Worm (Caenorhabditis elegans) whole organism, early embryonic: Measurements from ENCODE around the gene F10E9.12.
"Not testable (repeated sequence)": the region's sequence is repeated elsewhere in the genome, so short reads cannot be mapped to it uniquely, and the experiment has no call there.

Source experiments
- B0310.2 ChIP-seq: sonication (generic microtip); optimal IDR thresholded peaks from 2 replicates; lab custom pipeline; 2016; ENCODE audit warnings: mild to moderate bottlenecking, missing genetic modification characterization, missing compliant biosample characterization
- F13C5.2 ChIP-seq: sonication (generic microtip); optimal IDR thresholded peaks from 2 replicates; lab custom pipeline; 2017; ENCODE audit warnings: mild to moderate bottlenecking, missing genetic modification characterization, inconsistent platforms, missing compliant biosample characterization
- aly-1 ChIP-seq: sonication (generic microtip); optimal IDR thresholded peaks from 2 replicates; lab custom pipeline; 2016; ENCODE audit warnings: missing genetic modification characterization, missing compliant biosample characterization
- ama-1 ChIP-seq: fragments of 150-350 bp; optimal IDR thresholded peaks from 2 replicates; lab custom pipeline; 2014
- ceh-13 ChIP-seq: fragments of 200-800 bp; sonication (Bioruptor generic); optimal IDR thresholded peaks from 2 replicates; lab custom pipeline; 2018; ENCODE audit warnings: mild to moderate bottlenecking, missing genetic modification characterization, missing compliant biosample characterization
- ceh-36 ChIP-seq: sonication (generic microtip); optimal IDR thresholded peaks from 2 replicates; lab custom pipeline; 2016; ENCODE audit warnings: missing genetic modification characterization, inconsistent platforms, missing compliant biosample characterization
- ets-7 ChIP-seq: sonication (generic microtip); optimal IDR thresholded peaks from 2 replicates; lab custom pipeline; 2016; ENCODE audit warnings: missing genotype, missing genetic modification characterization, missing compliant biosample characterization
- flt-1 ChIP-seq: fragments of 200-800 bp; sonication (Bioruptor generic); IDR thresholded peaks from 2 replicates; pipeline ENCODE4 v1.3.6; 2022; ENCODE audit warnings: missing genetic modification characterization, missing compliant biosample characterization
- hmbx-1 ChIP-seq: sonication (generic microtip); optimal IDR thresholded peaks from 2 replicates; lab custom pipeline; 2016; ENCODE audit warnings: mild to moderate bottlenecking, missing genetic modification characterization, missing compliant biosample characterization
- hmg-4 ChIP-seq: fragments of 200-800 bp; sonication (Bioruptor generic); optimal IDR thresholded peaks from 2 replicates; lab custom pipeline; 2018; ENCODE audit warnings: mild to moderate bottlenecking, missing genetic modification characterization, missing compliant biosample characterization
- hnd-1 ChIP-seq: sonication (generic microtip); optimal IDR thresholded peaks from 2 replicates; lab custom pipeline; 2016; ENCODE audit warnings: missing genetic modification characterization, missing compliant biosample characterization
- pes-1 ChIP-seq: fragments of 200-800 bp; sonication (Bioruptor generic); IDR thresholded peaks from 2 replicates; pipeline ENCODE4 v1.3.6; 2022; ENCODE audit warnings: missing genetic modification reagents, missing genetic modification characterization, missing compliant biosample characterization
- scrt-1 ChIP-seq: fragments of 200-800 bp; sonication (Bioruptor generic); IDR thresholded peaks from 2 replicates; pipeline ENCODE4 v1.3.6; 2022; ENCODE audit warnings: missing genetic modification characterization, missing compliant biosample characterization
- sea-1 ChIP-seq: fragments of 200-800 bp; sonication (Bioruptor generic); conservative IDR thresholded peaks from 2 replicates; pipeline ENCODE4 v1.3.6; 2022; ENCODE audit warnings: missing genetic modification characterization, missing compliant biosample characterization
- tbx-11 ChIP-seq: fragments of 200-800 bp; sonication (Bioruptor generic); IDR thresholded peaks from 2 replicates; pipeline ENCODE4 v1.3.6; 2022; ENCODE audit warnings: missing genetic modification characterization, missing compliant biosample characterization
- tbx-37 ChIP-seq: fragments of 200-800 bp; sonication (Bioruptor generic); conservative IDR thresholded peaks from 2 replicates; pipeline ENCODE4 v1.3.6; 2022; ENCODE audit warnings: missing genetic modification reagents, missing genetic modification characterization, missing compliant biosample characterization
- tra-4 ChIP-seq: sonication (generic microtip); optimal IDR thresholded peaks from 2 replicates; lab custom pipeline; 2017; ENCODE audit warnings: missing genetic modification characterization, missing compliant biosample characterization

Gene F10E9.12

DNA sequence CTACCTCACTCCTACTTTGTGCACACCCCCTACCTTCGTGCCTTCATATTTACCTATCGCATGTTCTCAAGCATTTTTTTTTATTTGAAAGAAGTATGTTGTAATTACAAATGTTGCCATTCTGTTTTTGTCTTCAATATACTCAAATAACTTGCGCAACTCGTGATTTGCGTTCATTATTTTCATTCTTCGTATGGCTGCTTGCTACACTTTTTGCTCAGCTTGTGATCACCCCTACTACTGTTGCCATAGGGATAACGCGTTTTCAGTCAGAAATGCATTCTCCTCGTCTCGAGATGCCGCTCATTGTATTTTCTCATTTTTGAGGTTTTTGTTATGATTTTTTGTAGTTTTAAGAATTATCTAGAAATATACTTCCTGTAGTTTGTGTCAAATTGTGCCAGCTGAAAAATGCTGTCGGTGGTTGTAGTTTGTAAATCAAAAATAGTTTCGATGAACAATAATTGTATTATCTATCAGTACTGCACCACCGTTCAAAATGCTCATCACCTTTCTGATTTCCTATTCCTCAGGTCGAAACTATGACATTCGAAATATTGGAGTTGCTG is 1.6 kb upstream of the F10E9.12 start, which contains the start of gene F10E9.1:
TSS of gene F10E9.1 (plus strand) at position 519 of the 569 bp plus-strand sequence.
- TF ChIP-seq ama-1 (lab: Kevin White, UChicago) = no peak
- TF ChIP-seq hnd-1 (tag; lab: Kevin White, UChicago) = no peak
- TF ChIP-seq tra-4 (tag; lab: Kevin White, UChicago) = no peak
- TF ChIP-seq scrt-1 (GFP tag; lab: Robert Waterston, UW) = no peak
- no peak for TF ChIP-seq ceh-36 (tag; lab: Kevin White, UChicago)
- no peak for TF ChIP-seq tbx-11
- TF ChIP-seq sea-1 (GFP tag; lab: Robert Waterston, UW) = no peak
- TF ChIP-seq hmbx-1 (tag; lab: Kevin White, UChicago) = no peak
- TF ChIP-seq ceh-13 = no peak
- no peak for TF ChIP-seq F13C5.2 (tag; lab: Kevin White, UChicago)
- TF ChIP-seq pes-1 (GFP tag; lab: Robert Waterston, UW) = no peak
- TF ChIP-seq B0310.2 (tag; lab: Kevin White, UChicago) = no peak
- no peak for TF ChIP-seq tbx-37 (GFP tag; lab: Robert Waterston, UW)
- TF ChIP-seq aly-1 (tag; lab: Kevin White, UChicago) = no peak
- TF ChIP-seq hmg-4 (GFP tag; lab: Kevin White, UChicago) = no peak
- TF ChIP-seq flt-1 = no peak
- TF ChIP-seq ets-7 (tag; lab: Kevin White, UChicago) = no peak

DNA sequence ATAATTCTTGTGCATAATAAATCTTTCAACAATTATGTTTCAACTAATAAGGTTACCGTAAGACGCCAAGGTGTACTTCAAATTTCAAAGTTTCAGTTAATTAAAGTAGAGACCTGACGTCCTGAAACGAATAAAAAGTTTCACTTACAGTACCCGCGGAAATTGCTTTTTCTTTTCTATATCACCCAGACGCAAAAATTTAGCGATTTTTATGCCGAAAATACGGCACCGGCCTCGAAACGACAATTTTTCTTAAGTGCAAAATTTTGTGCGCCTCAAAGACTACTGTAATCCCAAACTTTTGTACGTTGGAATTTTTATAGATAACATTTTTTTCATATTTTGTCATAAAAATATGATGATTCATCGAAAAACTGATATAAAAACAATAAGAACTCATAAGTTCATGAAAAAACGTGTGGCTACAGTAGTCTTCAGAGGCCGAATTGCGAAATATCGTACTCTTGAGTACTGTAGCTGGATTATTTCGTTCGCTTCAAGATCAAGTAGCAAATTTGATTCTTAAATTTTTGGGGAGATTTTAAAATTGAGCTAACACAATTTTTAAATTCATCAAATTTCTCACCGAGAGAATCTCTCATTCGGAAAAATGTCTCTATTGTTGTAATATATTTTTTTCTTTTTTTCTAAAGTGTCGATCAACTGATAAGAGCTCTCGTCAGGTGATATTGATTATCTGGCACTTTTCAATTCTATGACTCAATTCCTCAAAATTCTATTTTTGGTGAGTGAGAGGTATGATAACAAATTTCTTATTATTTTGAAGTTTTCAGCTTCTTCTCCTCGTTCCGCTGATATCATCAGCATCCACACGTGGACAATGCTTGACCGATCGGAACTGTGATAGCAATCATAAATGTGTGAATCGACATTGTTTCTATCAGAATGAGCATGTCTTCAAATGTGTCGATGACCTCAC is 1.5 kb downstream of the F10E9.12 start, which contains the start of gene ZC262.13:
TSS of gene ZC262.13 (plus strand) at position 641 of the 940 bp plus-strand sequence.
- TF ChIP-seq ceh-36 (tag; lab: Kevin White, UChicago) (no peak), tbx-11 (no peak), tra-4 (tag; lab: Kevin White, UChicago) (no peak), ets-7 (tag; lab: Kevin White, UChicago) (no peak), scrt-1 (GFP tag; lab: Robert Waterston, UW) (no peak), ceh-13 (no peak)

DNA sequence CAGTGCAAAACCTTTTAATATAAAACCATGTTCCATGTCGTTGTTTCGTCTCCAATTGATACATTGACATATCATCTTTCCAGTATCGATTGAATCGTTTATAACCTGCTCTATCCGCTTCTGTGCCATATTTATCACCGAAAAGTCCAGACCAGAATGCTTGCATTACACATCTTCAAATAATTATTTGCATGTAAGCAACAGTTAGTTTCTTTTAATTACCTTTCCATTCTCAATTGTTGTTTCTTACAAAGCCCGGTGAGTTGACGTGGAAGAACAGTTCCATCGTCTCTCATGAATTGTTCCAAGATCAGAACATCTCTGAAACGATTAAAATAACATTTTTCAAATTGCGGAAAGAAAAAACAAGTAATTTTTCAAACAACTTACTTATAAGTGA is 6.9 kb downstream of the F10E9.12 start, which contains the start of gene iglr-2:
TSS of gene iglr-2 (minus strand) at position 101 of the 400 bp plus-strand sequence.
- TF ChIP-seq ceh-36 (tag; lab: Kevin White, UChicago) = no peak
- no peak for TF ChIP-seq B0310.2 (tag; lab: Kevin White, UChicago)
- TF ChIP-seq ceh-13 = no peak
- TF ChIP-seq hnd-1 (tag; lab: Kevin White, UChicago) = no peak

DNA sequence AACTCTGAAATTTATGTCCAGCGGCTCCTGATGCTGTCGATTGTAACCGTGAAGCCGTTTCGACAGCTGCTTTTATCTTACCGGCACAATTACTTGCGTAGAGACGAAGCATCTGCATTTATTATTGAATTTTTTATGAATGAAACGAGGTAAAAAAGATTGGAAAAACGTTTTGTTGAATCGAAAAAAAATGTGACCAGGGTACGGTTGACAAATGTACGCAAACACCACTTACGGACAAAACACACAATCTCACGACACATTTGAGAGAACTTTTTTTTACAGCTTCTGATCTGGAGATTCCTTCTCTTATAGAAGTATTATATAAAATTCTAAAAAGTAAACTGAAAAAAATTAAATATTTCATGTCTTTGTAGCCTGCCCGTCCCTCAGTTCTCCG is 7.4 kb downstream of the F10E9.12 start, which contains the start of the genes mrps-18A and ZC262.2:
TSS of gene mrps-18A (minus strand) at position 141 of the 400 bp plus-strand sequence.
TSS of gene ZC262.2 (plus strand) at position 284 of the 400 bp plus-strand sequence.
- TF ChIP-seq sea-1 (GFP tag; lab: Robert Waterston, UW) = no peak
- TF ChIP-seq tra-4 (tag; lab: Kevin White, UChicago) = no peak
- no peak for TF ChIP-seq hnd-1 (tag; lab: Kevin White, UChicago)
- no peak for TF ChIP-seq ceh-36 (tag; lab: Kevin White, UChicago)
- TF ChIP-seq tbx-11 = no peak
- TF ChIP-seq scrt-1 (GFP tag; lab: Robert Waterston, UW) = no peak
- no peak for TF ChIP-seq F13C5.2 (tag; lab: Kevin White, UChicago)
- TF ChIP-seq aly-1 (tag; lab: Kevin White, UChicago) = no peak

DNA sequence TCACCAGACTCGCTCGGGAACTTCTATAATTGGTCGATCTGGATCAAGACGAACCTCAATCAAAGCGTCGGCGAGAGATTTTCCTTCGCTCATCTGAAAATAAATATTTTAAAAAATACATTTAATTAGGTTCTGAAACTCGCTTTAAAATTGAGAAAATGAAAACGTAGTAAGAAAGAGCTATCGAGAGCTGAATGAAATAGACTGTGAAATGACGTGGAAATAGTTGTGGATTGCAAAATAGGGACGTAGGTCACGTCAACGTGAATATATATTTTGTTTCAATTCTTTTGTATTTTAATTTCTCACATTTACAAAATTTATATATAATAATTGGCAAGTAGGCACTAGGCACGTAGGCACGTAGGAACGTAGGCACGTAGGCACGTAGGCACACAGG is 10.1 kb downstream of the F10E9.12 start, which contains the start of gene ZC262.4:
TSS of gene ZC262.4 (minus strand) at position 101 of the 400 bp plus-strand sequence.
- TF ChIP-seq flt-1 (no peak), ets-7 (tag; lab: Kevin White, UChicago) (no peak), sea-1 (GFP tag; lab: Robert Waterston, UW) (no peak), hnd-1 (tag; lab: Kevin White, UChicago) (no peak), B0310.2 (tag; lab: Kevin White, UChicago) (no peak), ceh-36 (tag; lab: Kevin White, UChicago) (no peak), pes-1 (GFP tag; lab: Robert Waterston, UW) (no peak), aly-1 (tag; lab: Kevin White, UChicago) (no peak), hmg-4 (GFP tag; lab: Kevin White, UChicago) (no peak), tbx-11 (no peak)

DNA sequence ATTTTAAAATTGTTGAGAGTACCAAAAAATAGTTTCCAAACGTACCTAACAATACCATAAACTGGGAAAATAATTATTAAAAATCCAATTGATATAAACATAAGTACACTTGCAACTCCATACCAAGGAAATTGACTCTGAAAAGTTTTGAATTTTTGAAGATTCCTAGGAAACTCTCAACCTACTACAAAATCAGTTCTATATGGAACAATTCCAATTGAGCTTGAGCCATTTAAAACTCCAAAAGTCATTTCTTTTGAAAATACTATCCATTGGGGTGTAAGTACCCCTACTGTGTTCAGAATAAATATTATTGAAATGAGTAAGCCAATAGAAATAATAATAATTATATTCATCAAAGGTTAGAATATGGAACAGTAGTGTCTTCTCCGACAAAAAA is 15.0 kb downstream of the F10E9.12 start, which contains the start of gene clc-28:
TSS of gene clc-28 (minus strand) at position 101 of the 400 bp plus-strand sequence.
- TF ChIP-seq pes-1 (GFP tag; lab: Robert Waterston, UW); ama-1 (lab: Kevin White, UChicago); tra-4 (tag; lab: Kevin White, UChicago): not testable (repeated sequence)

DNA sequence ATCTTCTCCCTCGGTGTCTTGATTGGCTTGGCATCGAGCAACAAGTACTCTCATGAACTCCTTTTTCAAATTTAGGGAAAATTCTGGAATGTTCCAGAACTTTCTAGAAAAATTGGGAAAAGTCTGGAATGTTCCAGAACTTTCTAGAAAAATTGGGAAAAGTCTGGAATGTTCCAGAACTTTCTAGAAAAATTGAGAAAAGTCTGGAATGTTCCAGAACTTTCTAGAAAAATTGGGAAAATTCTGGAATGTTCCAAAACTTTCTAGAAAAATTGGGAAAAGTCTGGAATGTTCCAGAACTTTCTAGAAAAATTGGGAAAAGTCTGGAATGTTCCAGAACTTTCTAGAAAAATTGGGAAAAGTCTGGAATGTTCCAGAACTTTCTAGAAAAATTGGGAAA is 19.9 kb downstream of the F10E9.12 start, which contains the start of gene ZC262.7:
TSS of gene ZC262.7 (minus strand) at position 54 of the 400 bp plus-strand sequence.
- TF ChIP-seq pes-1 (GFP tag; lab: Robert Waterston, UW); aly-1 (tag; lab: Kevin White, UChicago); ceh-13: not testable (repeated sequence)
